Fruit fly (Drosophila melanogaster): ENCODE measurements around the gene CG43057.

The CG43057 gene

DNA sequence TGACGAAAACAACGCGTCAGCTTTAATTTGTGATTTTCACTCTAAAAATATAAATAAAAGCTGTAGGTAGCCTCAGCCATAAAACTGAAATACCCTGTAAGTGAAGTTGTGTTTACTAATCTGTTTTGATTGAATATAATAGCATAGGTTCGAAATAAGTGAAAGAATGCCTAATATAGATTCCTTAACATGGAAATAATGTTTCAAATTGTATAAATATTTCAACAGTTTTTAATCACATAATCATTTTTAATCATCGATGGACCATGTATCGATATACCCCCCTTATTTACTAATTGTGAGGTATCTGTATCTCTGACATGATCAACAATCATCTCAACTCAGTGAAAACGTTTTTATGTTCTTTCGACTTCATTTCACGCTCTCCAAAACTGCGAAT is 11.6 kb upstream of the CG43057 start (continued):
- TF ChIP-seq al (GFP tag; IDR thresholded peaks at IDR 0.05) (no peak), lab (GFP tag; optimal IDR thresholded peaks at IDR 0.05) (peak; percentile 48), CG1647 (GFP tag; optimal IDR thresholded peaks at IDR 0.05) (no peak), MTF-1 (GFP tag; optimal IDR thresholded peaks at IDR 0.05; ENCODE audit: borderline replicate concordance) (no peak), CG32532 (GFP tag; IDR thresholded peaks at IDR 0.05) (peak; percentile 72), sna (GFP tag; IDR thresholded peaks at IDR 0.05; ENCODE audit: partially characterized antibody) (no peak), mam (GFP tag; optimal IDR thresholded peaks at IDR 0.05) (peak; percentile 3), Rx (GFP tag; IDR thresholded peaks at IDR 0.05) (peak; percentile 21; the same call in 1 of the 2 replicates), Blimp-1 (GFP tag; optimal IDR thresholded peaks at IDR 0.05) (peak; percentile 53), sc (optimal IDR thresholded peaks at IDR 0.05) (no peak), sc (GFP tag; optimal IDR thresholded peaks at IDR 0.05) (no peak), YL-1 (GFP tag; optimal IDR thresholded peaks at IDR 0.05) (no peak), wor (GFP tag; IDR thresholded peaks at IDR 0.05) (no peak), CG32772 (GFP tag; IDR thresholded peaks at IDR 0.05) (0 out of 2 replicates have a peak, but pooled peaks have one; percentile 43), CG8089 (GFP tag; optimal IDR thresholded peaks at IDR 0.05) (no peak), Sox100B (GFP tag; optimal IDR thresholded peaks at IDR 0.05) (no peak), CG10462 (GFP tag; optimal IDR thresholded peaks at IDR 0.05) (no peak), prd (optimal IDR thresholded peaks at IDR 0.05) (no peak), prd (GFP tag; IDR thresholded peaks at IDR 0.05) (peak; percentile 27; the same call in 1 of the 3 replicates), abd-A (tag; optimal IDR thresholded peaks at IDR 0.05) (no peak), CG31441 (GFP tag; IDR thresholded peaks at IDR 0.05) (no peak), ssp (GFP tag; IDR thresholded peaks at IDR 0.05) (no peak), lola (GFP tag; optimal IDR thresholded peaks at IDR 0.05) (no peak), Asciz (GFP tag; optimal IDR thresholded peaks at IDR 0.05) (no peak), CG10431 (GFP tag; optimal IDR thresholded peaks at IDR 0.05) (no peak), CG11398 (GFP tag; optimal IDR thresholded peaks at IDR 0.05) (no peak), CG7987 (GFP tag; optimal IDR thresholded peaks at IDR 0.05) (no peak), Antp (GFP tag; optimal IDR thresholded peaks at IDR 0.05) (no peak), CG17802 (tag; optimal IDR thresholded peaks at IDR 0.05) (no peak), dysf (GFP tag; IDR thresholded peaks at IDR 0.05) (0 out of 3 replicates have a peak, but pooled peaks have one; percentile 48), so (GFP tag; IDR thresholded peaks at IDR 0.05) (no peak), CG3995 (GFP tag; optimal IDR thresholded peaks at IDR 0.05) (no peak), repo (GFP tag; optimal IDR thresholded peaks at IDR 0.05) (no peak), CG9932 (GFP tag; IDR thresholded peaks at IDR 0.05) (peak; percentile 54), hbn (GFP tag; IDR thresholded peaks at IDR 0.05; ENCODE audit: partially characterized antibody) (no peak), lmd (GFP tag; IDR thresholded peaks at IDR 0.05) (peak; percentile 51; the same call in 1 of the 2 replicates), CG12942 (GFP tag; optimal IDR thresholded peaks at IDR 0.05) (no peak), maf-S (GFP tag; optimal IDR thresholded peaks at IDR 0.05) (no peak), CG7963 (GFP tag; IDR thresholded peaks at IDR 0.05; ENCODE audit: partially characterized antibody) (no peak), Fer1 (GFP tag; optimal IDR thresholded peaks at IDR 0.05) (no peak), stc (GFP tag; IDR thresholded peaks at IDR 0.05) (0 out of 2 replicates have a peak, but pooled peaks have one; percentile 12), sens (GFP tag) (peak; percentile 51), B-H1 (GFP tag; IDR thresholded peaks at IDR 0.05) (no peak), Hey (tag; optimal IDR thresholded peaks at IDR 0.05) (no peak), Max (GFP tag; optimal IDR thresholded peaks at IDR 0.05) (no peak), CG6175 (GFP tag; IDR thresholded peaks at IDR 0.05) (no peak), cwo (GFP tag; optimal IDR thresholded peaks at IDR 0.05) (peak; percentile 18), Trl (optimal IDR thresholded peaks at IDR 0.05) (no peak), Trl (GFP tag; optimal IDR thresholded peaks at IDR 0.05) (no peak), Awh (GFP tag; IDR thresholded peaks at IDR 0.05) (peak; percentile 57; the same call in 1 of the 2 replicates), CG2889 (GFP tag; IDR thresholded peaks at IDR 0.05) (0 out of 3 replicates have a peak, but pooled peaks have one; percentile 22), CG17912 (GFP tag; optimal IDR thresholded peaks at IDR 0.05) (no peak)

Measured in whole organism, embryonic.